Fruit fly (Drosophila melanogaster): Measurements from ENCODE around the gene Naglu.

Naglu gene

DNA sequence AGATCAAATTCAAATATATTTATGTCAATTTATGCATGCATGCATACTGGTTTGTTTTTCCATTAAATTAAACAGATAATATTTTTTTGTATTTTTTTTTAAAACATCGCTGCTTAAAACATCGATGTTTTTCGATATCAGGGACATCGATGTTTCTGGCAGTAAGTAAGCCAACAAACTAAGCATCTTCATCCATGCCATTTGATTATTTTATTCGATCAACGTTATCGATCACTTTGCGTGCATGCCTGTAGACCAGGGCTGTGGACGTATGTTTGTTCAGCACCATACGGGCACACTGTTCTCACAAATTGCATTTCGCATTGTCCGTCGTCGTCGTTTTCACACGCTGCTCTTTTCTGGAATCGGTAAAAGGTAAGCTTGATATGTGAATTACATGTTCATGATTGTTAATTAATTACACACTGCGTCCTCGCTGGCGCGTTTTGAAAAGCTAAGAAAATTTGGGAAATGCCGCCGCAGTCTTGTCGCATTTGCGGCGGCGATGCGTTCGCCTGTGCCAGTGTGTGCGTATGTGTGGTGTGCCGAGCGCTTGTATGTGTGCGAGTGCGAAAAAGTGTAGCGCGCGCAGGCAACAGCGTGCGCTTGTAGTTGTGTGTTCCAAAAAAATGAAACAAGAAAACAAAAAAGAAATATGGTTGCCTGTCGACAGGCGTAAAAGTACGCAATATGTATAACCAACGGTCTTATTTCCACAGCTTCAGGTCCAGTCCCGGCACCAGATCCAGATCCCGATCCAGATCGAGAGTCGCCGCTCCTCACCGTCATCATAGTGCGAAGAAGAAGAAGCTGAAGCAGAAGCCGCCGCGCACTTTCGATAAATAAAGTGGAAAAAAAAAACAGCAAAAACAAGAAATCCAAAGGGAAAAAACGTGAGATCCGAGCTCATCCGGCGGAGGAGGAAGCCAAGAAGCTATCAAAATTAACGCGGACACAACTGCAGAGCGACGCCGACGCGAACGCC, 8.1 kb downstream of the Naglu start, which contains the start of gene emb (continued):
- TF ChIP-seq Ets97D (GFP tag; optimal IDR thresholded peaks at IDR 0.05) (peak; percentile 95), CG34224 (GFP tag; IDR thresholded peaks at IDR 0.05; ENCODE audit: partially characterized antibody) (peak; percentile 95), p53 (GFP tag; optimal IDR thresholded peaks at IDR 0.05) (peak; percentile 4), MTF-1 (GFP tag; optimal IDR thresholded peaks at IDR 0.05; ENCODE audit: borderline replicate concordance) (no peak), CG11560 (tag; IDR thresholded peaks at IDR 0.05) (peak; percentile 99), grau (tag; optimal IDR thresholded peaks at IDR 0.05) (peak; percentile 49), odd (GFP tag; optimal IDR thresholded peaks at IDR 0.05) (no peak), CG6254 (GFP tag; optimal IDR thresholded peaks at IDR 0.05) (no peak), gsb-n (tag; optimal IDR thresholded peaks at IDR 0.05) (no peak), CG11247 (GFP tag; IDR thresholded peaks at IDR 0.05) (peak; percentile 37; the same call in 1 of the 2 replicates), CG8089 (GFP tag; optimal IDR thresholded peaks at IDR 0.05) (peak; percentile 43), E2f1 (GFP tag; IDR thresholded peaks at IDR 0.05) (no peak), kni (GFP tag; optimal IDR thresholded peaks at IDR 0.05) (no peak), cad (GFP tag; optimal IDR thresholded peaks at IDR 0.05) (no peak), CG31365 (tag; optimal IDR thresholded peaks at IDR 0.05) (no peak), Asciz (GFP tag; optimal IDR thresholded peaks at IDR 0.05) (no peak), danr (GFP tag; IDR thresholded peaks at IDR 0.05) (no peak), Side (GFP tag; optimal IDR thresholded peaks at IDR 0.05) (no peak), CG3726 (GFP tag; IDR thresholded peaks at IDR 0.05) (no peak), CTCF (GFP tag; optimal IDR thresholded peaks at IDR 0.05) (no peak), CG10979 (tag; optimal IDR thresholded peaks at IDR 0.05) (peak; percentile 11), cato (GFP tag; optimal IDR thresholded peaks at IDR 0.05; ENCODE audit: borderline replicate concordance) (peak; percentile 13), amos (GFP tag; IDR thresholded peaks at IDR 0.05; ENCODE audit: partially characterized antibody) (peak; percentile 94), Nf-YB (GFP tag; optimal IDR thresholded peaks at IDR 0.05) (no peak), CG4707 (GFP tag; optimal IDR thresholded peaks at IDR 0.05) (no peak), croc (GFP tag; conservative IDR thresholded peaks at IDR 0.05) (no peak), CG2202 (tag; optimal IDR thresholded peaks at IDR 0.05) (peak; percentile 11), tap (tag; optimal IDR thresholded peaks at IDR 0.05) (no peak), pzg (GFP tag; optimal IDR thresholded peaks at IDR 0.05) (peak; percentile 97), CG4730 (GFP tag; IDR thresholded peaks at IDR 0.05) (no peak), ttk (GFP tag; IDR thresholded peaks at IDR 0.05) (no peak), CG7745 (tag; optimal IDR thresholded peaks at IDR 0.05) (no peak), CG4617 (GFP tag; optimal IDR thresholded peaks at IDR 0.05; ENCODE audit: borderline replicate concordance) (peak; percentile 61), pfk (GFP tag; optimal IDR thresholded peaks at IDR 0.05) (no peak), disco-r (GFP tag; optimal IDR thresholded peaks at IDR 0.05) (peak; percentile 34), Lhr (GFP tag; optimal IDR thresholded peaks at IDR 0.05) (peak; percentile 93), yki (optimal IDR thresholded peaks at IDR 0.05) (no peak), NC2α (GFP tag; optimal IDR thresholded peaks at IDR 0.05) (no peak), CG9727 (GFP tag; optimal IDR thresholded peaks at IDR 0.05) (peak; percentile 66), exex (tag; optimal IDR thresholded peaks at IDR 0.05) (no peak), fd3F (GFP tag; optimal IDR thresholded peaks at IDR 0.05) (no peak), CG4360 (GFP tag; IDR thresholded peaks at IDR 0.05) (no peak), gsb (GFP tag; IDR thresholded peaks at IDR 0.05) (no peak), dpn (GFP tag; optimal IDR thresholded peaks at IDR 0.05) (peak; percentile 36 to 50), gt (GFP tag; IDR thresholded peaks at IDR 0.05) (no peak), Adf1 (GFP tag; IDR thresholded peaks at IDR 0.05) (peak; percentile 42; the same call in 1 of the 2 replicates), CG2129 (GFP tag; IDR thresholded peaks at IDR 0.05; ENCODE audit: partially characterized antibody) (peak; percentile 67; the same call in 1 of the 2 replicates), ems (GFP tag; optimal IDR thresholded peaks at IDR 0.05) (peak; percentile 41), Deaf1 (tag; optimal IDR thresholded peaks at IDR 0.05) (no peak)

Measured in whole organism, embryonic.